Fruit fly (Drosophila melanogaster): ENCODE results near the gene CG42680.

dm6 chr2L:14623854-14624253 is 35.8 kb upstream of the CG42680 start:
- no peak for TF ChIP-seq h (optimal IDR thresholded peaks at IDR 0.05)
- TF ChIP-seq psq (optimal IDR thresholded peaks at IDR 0.05): no peak
- no peak for TF ChIP-seq ttk (optimal IDR thresholded peaks at IDR 0.05)
- TF ChIP-seq Myc (optimal IDR thresholded peaks at IDR 0.05): no peak

Data from Kc167 (cell line).